Fruit fly (Drosophila melanogaster) whole organism, embryonic: ENCODE measurements around the gene CG5087.

Source experiments
- Atf-2 ChIP-seq: fragments of 200-800 bp; sonication (Bioruptor generic); optimal IDR thresholded peaks from 2 replicates; lab custom pipeline; 2016; ENCODE audit warnings: missing biosample characterization, missing genetic modification characterization
- CG10543 ChIP-seq: fragments of 200-800 bp; sonication (Bioruptor generic); optimal IDR thresholded peaks from 3 replicates; lab custom pipeline; 2017; ENCODE audit warnings: missing biosample characterization, mild to moderate bottlenecking, missing genetic modification characterization, moderate library complexity
- CG12219 ChIP-seq: fragments of 200-800 bp; sonication (Bioruptor generic); optimal IDR thresholded peaks from 3 replicates; lab custom pipeline; 2018; ENCODE audit warnings: missing biosample characterization, mild to moderate bottlenecking, missing genetic modification characterization
- CG12744 ChIP-seq: fragments of 200-800 bp; sonication (Bioruptor generic); optimal IDR thresholded peaks from 2 replicates; lab custom pipeline; 2016; ENCODE audit warnings: missing biosample characterization, missing genetic modification characterization
- CG12769 ChIP-seq: fragments of 200-800 bp; sonication (Bioruptor generic); optimal IDR thresholded peaks from 2 replicates; lab custom pipeline; 2019; ENCODE audit warnings: missing biosample characterization, mild to moderate bottlenecking, missing genetic modification characterization, moderate library complexity
- CG13894 ChIP-seq: fragments of 200-800 bp; sonication (Bioruptor generic); optimal IDR thresholded peaks from 3 replicates; lab custom pipeline; 2018; ENCODE audit warnings: missing biosample characterization, mild to moderate bottlenecking, missing genetic modification characterization, moderate library complexity
- CG15479 ChIP-seq: fragments of 200-800 bp; sonication (Bioruptor generic); optimal IDR thresholded peaks from 3 replicates; lab custom pipeline; 2019; ENCODE audit warnings: missing biosample characterization, mild to moderate bottlenecking, missing genetic modification characterization, moderate library complexity
- CG1602 ChIP-seq: fragments of 200-800 bp; sonication (Bioruptor generic); optimal IDR thresholded peaks from 3 replicates; lab custom pipeline; 2016; ENCODE audit warnings: missing biosample characterization, missing genetic modification characterization
- CG17568 ChIP-seq: fragments of 200-800 bp; sonication (Bioruptor generic); optimal IDR thresholded peaks from 2 replicates; lab custom pipeline; 2018; ENCODE audit warnings: missing biosample characterization, mild to moderate bottlenecking, missing genetic modification characterization, moderate library complexity
- CG3065 ChIP-seq: fragments of 200-800 bp; sonication (Bioruptor generic); optimal IDR thresholded peaks from 2 replicates; lab custom pipeline; 2016; ENCODE audit warnings: missing biosample characterization, missing genetic modification characterization
- CG31388 ChIP-seq: fragments of 200-800 bp; sonication (Bioruptor generic); optimal IDR thresholded peaks from 2 replicates; lab custom pipeline; 2016; ENCODE audit warnings: missing biosample characterization, missing genetic modification characterization
- CG3163 ChIP-seq: fragments of 200-800 bp; sonication (Bioruptor generic); optimal IDR thresholded peaks from 3 replicates; lab custom pipeline; 2016; ENCODE audit warnings: missing biosample characterization, missing genetic modification characterization
- CG4282 ChIP-seq: fragments of 200-800 bp; sonication (Bioruptor generic); optimal IDR thresholded peaks from 2 replicates; lab custom pipeline; 2016; ENCODE audit warnings: missing biosample characterization, missing genetic modification characterization
- CG4360 ChIP-seq: fragments of 200-800 bp; sonication (Bioruptor generic); IDR thresholded peaks from 2 replicates; pipeline ENCODE4 v1.3.6; 2022; ENCODE audit warnings: missing biosample characterization, missing genetic modification characterization
- CG6272 ChIP-seq: fragments of 200-800 bp; sonication (Bioruptor generic); IDR thresholded peaks from 2 replicates; pipeline ENCODE4 v1.3.6; 2022; ENCODE audit warnings: missing biosample characterization, missing genetic modification characterization
- CG7745 ChIP-seq: fragments of 200-800 bp; sonication (Bioruptor generic); optimal IDR thresholded peaks from 2 replicates; lab custom pipeline; 2018; ENCODE audit warnings: missing biosample characterization, mild to moderate bottlenecking, missing genetic modification characterization, moderate library complexity
- CG8281 ChIP-seq: fragments of 200-800 bp; sonication (Bioruptor generic); optimal IDR thresholded peaks from 2 replicates; lab custom pipeline; 2018; ENCODE audit warnings: missing biosample characterization, mild to moderate bottlenecking, missing genetic modification characterization, moderate library complexity
- CG8359 ChIP-seq: fragments of 200-800 bp; sonication (Bioruptor generic); optimal IDR thresholded peaks from 2 replicates; lab custom pipeline; 2017; ENCODE audit warnings: missing biosample characterization, mild to moderate bottlenecking, missing genetic modification characterization, borderline replicate concordance
- Dll ChIP-seq: fragments of 200-800 bp; sonication (Bioruptor generic); IDR thresholded peaks from 4 replicates; pipeline ENCODE4 v1.3.6; 2022; ENCODE audit warnings: missing biosample characterization, missing genetic modification characterization; ENCODE audit not compliant: partially characterized antibody
- Dp ChIP-seq: fragments of 200-800 bp; sonication (Bioruptor generic); optimal IDR thresholded peaks from 2 replicates; lab custom pipeline; 2018; ENCODE audit warnings: missing biosample characterization, mild to moderate bottlenecking, missing genetic modification characterization, moderate library complexity
- Eip74EF ChIP-seq, 2 experiments: fragments of 200-800 bp in 1 of 2; fragments of >200 bp in 1 of 2; sonication (Bioruptor generic) in 1 of 2; optimal IDR thresholded peaks; 2 replicates each; lab custom pipeline; 2017 to 2019; ENCODE audit warnings: missing biosample characterization in 2 of 2, missing genetic modification characterization in 2 of 2, mild to moderate bottlenecking in 1 of 2, moderate library complexity in 1 of 2
- HHEX ChIP-seq: fragments of 200-800 bp; sonication (Bioruptor generic); optimal IDR thresholded peaks from 3 replicates; lab custom pipeline; 2017; ENCODE audit warnings: missing biosample characterization, mild to moderate bottlenecking, missing genetic modification characterization, missing genetic modification reagents
- Hey ChIP-seq: fragments of 200-800 bp; sonication (Bioruptor generic); optimal IDR thresholded peaks from 3 replicates; lab custom pipeline; 2018; ENCODE audit warnings: missing biosample characterization, mild to moderate bottlenecking, missing genetic modification characterization
- Jarid2 ChIP-seq: fragments of 200-800 bp; sonication (Bioruptor generic); optimal IDR thresholded peaks from 3 replicates; lab custom pipeline; 2017; ENCODE audit warnings: mild to moderate bottlenecking, missing biosample characterization, missing genetic modification reagents, missing genetic modification characterization
- Med ChIP-seq: fragments of 200-800 bp; sonication (Bioruptor generic); peaks from one replicate; lab custom pipeline; 2016; ENCODE audit warnings: missing biosample characterization, missing genetic modification characterization, mild to moderate bottlenecking, inconsistent platforms, moderate library complexity
- Meics ChIP-seq: fragments of 200-800 bp; sonication (Bioruptor generic); optimal IDR thresholded peaks from 2 replicates; lab custom pipeline; 2017; ENCODE audit warnings: missing biosample characterization, mild to moderate bottlenecking, missing genetic modification characterization
- Nf-YB ChIP-seq: fragments of 200-800 bp; sonication (Bioruptor generic); optimal IDR thresholded peaks from 3 replicates; lab custom pipeline; 2019; ENCODE audit warnings: missing biosample characterization, mild to moderate bottlenecking, missing genetic modification characterization, moderate library complexity
- Nf-YC ChIP-seq: fragments of 200-800 bp; optimal IDR thresholded peaks from 3 replicates; lab custom pipeline; 2019; ENCODE audit warnings: missing biosample characterization, mild to moderate bottlenecking, missing genetic modification characterization, moderate library complexity
- Optix ChIP-seq: fragments of 200-800 bp; sonication (Bioruptor generic); IDR thresholded peaks from 3 replicates; pipeline ENCODE4 v1.3.6; 2022; ENCODE audit warnings: missing biosample characterization, missing genetic modification characterization
- Tbp ChIP-seq: fragments of >200 bp; optimal IDR thresholded peaks from 2 replicates; lab custom pipeline; 2018; ENCODE audit warnings: missing biosample characterization, missing genetic modification characterization
- Vsx1 ChIP-seq: fragments of 200-800 bp; sonication (Bioruptor generic); optimal IDR thresholded peaks from 2 replicates; lab custom pipeline; 2017; ENCODE audit warnings: missing biosample characterization, mild to moderate bottlenecking, missing genetic modification characterization, missing genetic modification reagents
- abd-A ChIP-seq: fragments of 200-800 bp; sonication (Bioruptor generic); optimal IDR thresholded peaks from 3 replicates; lab custom pipeline; 2019; ENCODE audit warnings: missing biosample characterization, mild to moderate bottlenecking, missing genetic modification characterization, moderate library complexity
- az2 ChIP-seq: fragments of 200-800 bp; sonication (Bioruptor generic); optimal IDR thresholded peaks from 3 replicates; lab custom pipeline; 2016; ENCODE audit warnings: missing biosample characterization, missing genetic modification characterization
- chinmo ChIP-seq: fragments of 200-800 bp; sonication (Bioruptor generic); IDR thresholded peaks from 4 replicates; pipeline ENCODE4 v1.3.6; 2022; ENCODE audit warnings: missing biosample characterization, missing genetic modification characterization; ENCODE audit not compliant: partially characterized antibody
- ci ChIP-seq: fragments of 200-800 bp; sonication (Bioruptor generic); IDR thresholded peaks from 3 replicates; pipeline ENCODE4 v1.3.6; 2022; ENCODE audit warnings: missing biosample characterization, missing genetic modification characterization
- crol ChIP-seq: fragments of 200-800 bp; sonication (Bioruptor generic); IDR thresholded peaks from 2 replicates; pipeline ENCODE4 v1.3.6; 2022; ENCODE audit warnings: missing biosample characterization, missing genetic modification characterization
- en ChIP-seq: fragments of 200-800 bp; sonication (Bioruptor generic); optimal IDR thresholded peaks from 2 replicates; lab custom pipeline; 2016; ENCODE audit warnings: missing biosample characterization, missing genetic modification characterization
- fru ChIP-seq: fragments of >200 bp; optimal IDR thresholded peaks from 2 replicates; lab custom pipeline; 2017
- insv ChIP-seq, 2 experiments: fragments of 200-800 bp; sonication (Bioruptor generic); optimal IDR thresholded peaks; 3 replicates each; lab custom pipeline; 2016 to 2018; ENCODE audit warnings: missing biosample characterization in 2 of 2, missing genetic modification characterization in 2 of 2
- ken ChIP-seq: fragments of 200-800 bp; sonication (Bioruptor generic); IDR thresholded peaks from 3 replicates; pipeline ENCODE4 v1.3.6; 2022; ENCODE audit warnings: missing biosample characterization, missing genetic modification characterization
- nom ChIP-seq: fragments of 200-800 bp; sonication (Bioruptor generic); optimal IDR thresholded peaks from 2 replicates; lab custom pipeline; 2017; ENCODE audit warnings: missing biosample characterization, missing genetic modification characterization, mild to moderate bottlenecking, moderate library complexity, missing genetic modification reagents
- p53 ChIP-seq: fragments of 200-800 bp; sonication (Bioruptor generic); optimal IDR thresholded peaks from 2 replicates; lab custom pipeline; 2016; ENCODE audit warnings: missing biosample characterization, missing genetic modification characterization
- phol ChIP-seq: fragments of 200-800 bp; sonication (Bioruptor generic); optimal IDR thresholded peaks from 3 replicates; lab custom pipeline; 2018; ENCODE audit warnings: missing biosample characterization, mild to moderate bottlenecking, missing genetic modification characterization, moderate library complexity
- pros ChIP-seq: fragments of 200-800 bp; sonication (Bioruptor generic); optimal IDR thresholded peaks from 3 replicates; lab custom pipeline; 2019; ENCODE audit warnings: missing biosample characterization, mild to moderate bottlenecking, missing genetic modification characterization, moderate library complexity
- schlank ChIP-seq: fragments of 200-800 bp; sonication (Bioruptor generic); optimal IDR thresholded peaks from 2 replicates; lab custom pipeline; 2018; ENCODE audit warnings: missing biosample characterization, mild to moderate bottlenecking, missing genetic modification characterization
- sens ChIP-seq: fragments of 200-800 bp; sonication (Bioruptor generic); peaks from one replicate; lab custom pipeline; 2016; ENCODE audit warnings: missing biosample characterization, missing genetic modification characterization

Gene CG5087

dm6 chr3L:9023627-9024026, 25.6 kb downstream of the CG5087 start (continued):
- TF ChIP-seq CG6272 (GFP tag; lab: Robert Waterston, UW) (no peak), p53 (GFP tag; lab: Kevin White, UChicago) (no peak), CG1602 (GFP tag; lab: Kevin White, UChicago) (peak; percentile 74)

dm6 chr3L:9024741-9025140, 26.8 kb downstream of the CG5087 start:
- no peak for TF ChIP-seq CG17568 (GFP tag; lab: Kevin White, UChicago)
- TF ChIP-seq CG3163 (GFP tag; lab: Kevin White, UChicago): no peak
- no peak for TF ChIP-seq en (GFP tag; lab: Kevin White, UChicago)
- TF ChIP-seq CG3065: peak; percentile 2
- peak; percentile 57 for TF ChIP-seq Nf-YB (GFP tag; lab: Kevin White, UChicago)
- TF ChIP-seq ci (GFP tag; lab: Robert Waterston, UW): 0 out of 3 replicates have a peak, but pooled peaks have one; percentile 37
- TF ChIP-seq CG7745: no peak
- TF ChIP-seq HHEX (GFP tag; lab: Kevin White, UChicago): peak; percentile 30
- TF ChIP-seq Jarid2: peak; percentile 4
- peak; percentile 34 for TF ChIP-seq phol (tag; lab: Kevin White, UChicago)
- 0 out of 3 replicates have a peak, but pooled peaks have one; percentile 7 for TF ChIP-seq Optix (GFP tag; lab: Robert Waterston, UW)
- peak; percentile 33 for TF ChIP-seq Med (GFP tag; lab: Kevin White, UChicago)
- TF ChIP-seq Nf-YC: peak; percentile 58

DNA sequence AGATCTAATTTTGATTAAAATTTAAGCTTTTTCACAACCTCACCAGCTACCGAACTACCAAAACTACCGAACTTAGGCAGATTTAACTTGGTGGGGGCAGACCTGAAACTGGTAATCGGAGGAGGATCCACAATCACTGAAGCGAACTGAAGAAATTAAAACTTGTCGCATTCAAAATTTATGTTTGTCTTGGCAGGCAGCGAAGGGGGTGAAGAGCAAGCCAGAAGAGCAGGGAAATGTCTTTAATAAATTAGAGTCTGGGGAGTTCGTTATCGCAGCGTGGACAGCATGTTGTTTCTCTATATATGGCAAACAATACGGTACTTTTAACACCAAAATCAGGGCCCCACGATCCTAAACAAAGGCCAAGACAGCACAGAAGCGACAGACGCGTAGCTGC, 27.2 kb downstream of the CG5087 start:
- TF ChIP-seq sens (GFP tag; lab: Kevin White, UChicago) (peak; percentile 47), CG8359 (GFP tag; lab: Kevin White, UChicago) (no peak), crol (GFP tag; lab: Robert Waterston, UW) (peak; percentile 58), Eip74EF (GFP tag; optimal IDR thresholded peaks at IDR 0.05; lab: Kevin White, UChicago) (peak in 1 of 2 experiments; percentile 26), abd-A (peak; percentile 96), pros (GFP tag; lab: Kevin White, UChicago) (peak; percentile 83), CG10543 (GFP tag; lab: Kevin White, UChicago) (peak; percentile 43), schlank (tag; lab: Kevin White, UChicago) (no peak), chinmo (GFP tag; lab: Robert Waterston, UW) (0 out of 4 replicates have a peak, but pooled peaks have one; percentile 13), CG13894 (tag; lab: Kevin White, UChicago) (peak; percentile 17), CG12769 (tag; lab: Kevin White, UChicago) (peak; percentile 73)

dm6 chr3L:9025680-9026079, 27.7 kb downstream of the CG5087 start:
- peak; percentile 83 for TF ChIP-seq CG12219
- TF ChIP-seq CG8281 (tag; lab: Kevin White, UChicago): peak; percentile 67
- TF ChIP-seq CG31388 (GFP tag; lab: Kevin White, UChicago): peak; percentile 40
- TF ChIP-seq Atf-2 (GFP tag; lab: Kevin White, UChicago): peak; percentile 77
- TF ChIP-seq CG4360 (GFP tag; lab: Robert Waterston, UW): peak; percentile 58; the same call in 1 of the 2 replicates
- no peak for TF ChIP-seq CG15479 (GFP tag; lab: Kevin White, UChicago)
- TF ChIP-seq CG12744 (GFP tag; lab: Kevin White, UChicago): peak; percentile 65
- TF ChIP-seq Dll (GFP tag; lab: Robert Waterston, UW): no peak
- TF ChIP-seq Meics (GFP tag; lab: Kevin White, UChicago): peak; percentile 74
- peak; percentile 81 for TF ChIP-seq Vsx1 (GFP tag; lab: Kevin White, UChicago)
- no peak for TF ChIP-seq Tbp (GFP tag; lab: Kevin White, UChicago)
- TF ChIP-seq ken (GFP tag; lab: Robert Waterston, UW): peak; percentile 88
- no peak for TF ChIP-seq nom
- no peak for TF ChIP-seq Dp
- TF ChIP-seq Hey: no peak
- no peak for TF ChIP-seq fru (lab: Kevin White, UChicago)
- TF ChIP-seq az2 (GFP tag; lab: Kevin White, UChicago): peak; percentile 79
- no peak for TF ChIP-seq insv (GFP tag; optimal IDR thresholded peaks at IDR 0.05; lab: Kevin White, UChicago)
- peak; percentile 45 for TF ChIP-seq CG4282
